Worm (Caenorhabditis elegans) whole organism, L1 larva: ENCODE measurements around the gene dohh-1.

Source experiments
- elt-2 ChIP-seq: sonication (generic microtip); optimal IDR thresholded peaks from 2 replicates; lab custom pipeline; 2016; ENCODE audit warnings: missing genetic modification characterization, mild to moderate bottlenecking, inconsistent platforms, missing compliant biosample characterization, missing genetic modification reagents
- elt-3 ChIP-seq, 6 experiments: fragments of 150-350 bp in 1 of 6; sonication (generic microtip); optimal IDR thresholded peaks; 2 replicates each; lab custom pipeline; 2017 to 2018; ENCODE audit warnings: missing biosample characterization in 6 of 6, missing genetic modification characterization in 6 of 6, inconsistent platforms in 1 of 6
- fkh-8 ChIP-seq: sonication (generic microtip); optimal IDR thresholded peaks from 2 replicates; lab custom pipeline; 2016; ENCODE audit warnings: mild to moderate bottlenecking, missing genetic modification characterization, missing compliant biosample characterization
- lin-13 ChIP-seq: fragments of 150-350 bp; optimal IDR thresholded peaks from 2 replicates; lab custom pipeline; 2014; ENCODE audit warnings: missing biosample characterization, missing genetic modification reagents, missing genetic modification characterization
- lin-35 ChIP-seq, 2 experiments: fragments of 150-350 bp; optimal IDR thresholded peaks; 2 replicates each; lab custom pipeline; 2014; ENCODE audit warnings: missing biosample characterization in 2 of 2, missing genetic modification characterization in 2 of 2, missing genetic modification reagents in 2 of 2
- mep-1 ChIP-seq: fragments of 150-350 bp; optimal IDR thresholded peaks from 2 replicates; lab custom pipeline; 2014; ENCODE audit warnings: missing biosample characterization, missing genetic modification characterization
- nhr-11 ChIP-seq: fragments of 150-350 bp; optimal IDR thresholded peaks from 2 replicates; lab custom pipeline; 2014; ENCODE audit warnings: missing biosample characterization, missing genetic modification characterization
- nhr-12 ChIP-seq: sonication (generic microtip); optimal IDR thresholded peaks from 2 replicates; lab custom pipeline; 2017; ENCODE audit warnings: missing biosample characterization, missing genetic modification characterization
- nhr-28 ChIP-seq: fragments of 150-350 bp; optimal IDR thresholded peaks from 2 replicates; lab custom pipeline; 2014; ENCODE audit warnings: missing biosample characterization, missing genetic modification characterization
- rnt-1 ChIP-seq: sonication (generic microtip); optimal IDR thresholded peaks from 2 replicates; lab custom pipeline; 2016; ENCODE audit warnings: mild to moderate bottlenecking, missing genetic modification characterization, moderate library complexity, missing compliant biosample characterization
- snpc-4 ChIP-seq: fragments of 150-350 bp; optimal IDR thresholded peaks from 2 replicates; lab custom pipeline; 2014; ENCODE audit warnings: missing biosample characterization, missing genetic modification characterization
- ztf-11 ChIP-seq, 2 experiments: sonication (generic microtip); optimal IDR thresholded peaks; 2 replicates each; lab custom pipeline; 2016 to 2017; ENCODE audit warnings: missing genetic modification characterization in 2 of 2, missing biosample characterization in 1 of 2, missing compliant biosample characterization in 1 of 2

- no peak for TF ChIP-seq mep-1 (tag; lab: Kevin White, UChicago)
- no peak for TF ChIP-seq lin-35 (GFP tag; optimal IDR thresholded peaks at IDR 0.05; lab: Kevin White, UChicago)
- no peak for TF ChIP-seq elt-3 (tag; optimal IDR thresholded peaks at IDR 0.05; lab: Kevin White, UChicago)
- no peak for TF ChIP-seq nhr-11 (tag; lab: Kevin White, UChicago)
- no peak for TF ChIP-seq rnt-1 (tag; lab: Kevin White, UChicago)
- TF ChIP-seq nhr-12 (tag; lab: Kevin White, UChicago): no peak
- TF ChIP-seq ztf-11 (tag; optimal IDR thresholded peaks at IDR 0.05; lab: Kevin White, UChicago): no peak
- no peak for TF ChIP-seq elt-2 (tag; lab: Kevin White, UChicago)
- TF ChIP-seq nhr-28 (tag; lab: Kevin White, UChicago): no peak
- no peak for TF ChIP-seq snpc-4
- no peak for TF ChIP-seq fkh-8 (tag; lab: Kevin White, UChicago)
- TF ChIP-seq lin-13 (GFP tag; lab: Kevin White, UChicago): no peak
Measured at ce11 chrII:10539232-10539631, 40.5 kb upstream of the dohh-1 start, which contains the start of gene R166.3.
